Fruit fly (Drosophila melanogaster) whole organism, wandering third instar larva: ENCODE measurements around the gene CG12607.

Experiments used
- Dfd ChIP-seq: fragments of >200 bp; optimal IDR thresholded peaks from 2 replicates; lab custom pipeline; 2017; ENCODE audit warnings: missing biosample characterization, missing genetic modification characterization
- GATAd ChIP-seq: sonication (Bioruptor generic); optimal IDR thresholded peaks from 2 replicates; lab custom pipeline; 2016; ENCODE audit warnings: missing biosample characterization, missing genetic modification characterization
- Myc ChIP-seq: fragments of >200 bp; optimal IDR thresholded peaks from 2 replicates; lab custom pipeline; 2017
- fru ChIP-seq: fragments of 200-800 bp; sonication (Bioruptor generic); optimal IDR thresholded peaks from 3 replicates; lab custom pipeline; 2016; ENCODE audit warnings: missing biosample characterization, mild to moderate bottlenecking, missing genetic modification characterization
- h ChIP-seq: fragments of 200-800 bp; sonication (Bioruptor generic); optimal IDR thresholded peaks from 3 replicates; lab custom pipeline; 2016; ENCODE audit warnings: missing biosample characterization, mild to moderate bottlenecking, missing genetic modification characterization
- psq ChIP-seq: fragments of 200-800 bp; sonication (Bioruptor generic); optimal IDR thresholded peaks from 3 replicates; lab custom pipeline; 2017; ENCODE audit warnings: missing biosample characterization, mild to moderate bottlenecking, missing genetic modification characterization, moderate library complexity
- usp ChIP-seq: fragments of >200 bp; optimal IDR thresholded peaks from 2 replicates; lab custom pipeline; 2017; ENCODE audit warnings: missing biosample characterization, missing genetic modification characterization

DNA sequence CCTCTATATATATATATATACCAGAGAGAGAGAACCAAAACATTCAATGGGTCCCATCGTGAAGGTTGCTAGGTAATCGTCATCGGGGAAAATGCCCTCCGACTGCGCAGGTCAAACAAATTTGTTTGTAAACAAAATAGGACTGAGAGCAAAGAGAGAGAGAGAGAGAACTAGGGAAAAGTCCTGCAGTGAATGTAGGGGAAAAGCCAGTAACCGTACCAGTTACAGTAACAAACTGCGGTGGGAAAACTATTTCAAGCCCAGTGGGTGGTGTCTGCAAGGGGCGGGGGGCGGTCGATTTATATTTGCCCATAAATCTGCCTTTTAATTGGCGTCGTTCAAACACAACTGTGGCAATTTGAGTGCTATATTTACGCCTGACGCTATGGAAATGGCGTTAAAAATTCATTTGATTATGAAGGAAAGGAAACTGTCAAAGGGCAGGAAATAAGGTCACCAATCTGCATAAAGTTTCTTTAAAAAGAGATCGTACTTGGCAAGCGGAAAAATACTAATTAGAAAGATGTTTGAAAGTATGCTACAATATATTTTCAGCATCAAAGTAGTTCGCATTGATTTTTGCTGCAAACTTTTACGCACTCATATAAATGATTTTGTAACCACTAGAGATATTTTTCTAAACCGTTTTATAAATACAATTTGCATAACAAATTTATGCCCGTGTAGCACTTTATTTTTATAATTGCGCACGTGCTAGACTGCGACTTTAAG lies 36.3 kb upstream of the CG12607 start:
- TF ChIP-seq psq (GFP tag; lab: Kevin White, UChicago) (no peak), usp (GFP tag; lab: Kevin White, UChicago) (no peak), h (GFP tag; lab: Kevin White, UChicago) (no peak), fru (GFP tag; lab: Kevin White, UChicago) (no peak), GATAd (no peak), Dfd (GFP tag; lab: Kevin White, UChicago) (no peak), Myc (lab: Kevin White, UChicago) (no peak)
